Fruit fly (Drosophila melanogaster) whole organism, embryonic: ENCODE results near the gene Adh.
A peak's percentile ranks its signal among the peaks of the same experiment; 100 is the strongest.

ENCODE experiments used
- Bgb ChIP-seq: fragments of 200-800 bp; sonication (Bioruptor generic); IDR thresholded peaks from 2 replicates; pipeline ENCODE4 v1.3.6; 2022; ENCODE audit warnings: missing biosample characterization, missing genetic modification characterization; ENCODE audit not compliant: partially characterized antibody
- CG10654 ChIP-seq: fragments of 200-800 bp; sonication (Bioruptor generic); optimal IDR thresholded peaks from 2 replicates; lab custom pipeline; 2016; ENCODE audit warnings: missing biosample characterization, missing genetic modification characterization
- CG12942 ChIP-seq: fragments of 200-800 bp; sonication (Bioruptor generic); optimal IDR thresholded peaks from 3 replicates; lab custom pipeline; 2016; ENCODE audit warnings: missing biosample characterization, missing genetic modification characterization
- CG15011 ChIP-seq: fragments of 200-800 bp; sonication (Bioruptor generic); optimal IDR thresholded peaks from 3 replicates; lab custom pipeline; 2018; ENCODE audit warnings: missing biosample characterization, mild to moderate bottlenecking, missing genetic modification characterization
- CG32532 ChIP-seq: fragments of 200-800 bp; sonication (Bioruptor generic); IDR thresholded peaks from 2 replicates; pipeline ENCODE4 v1.3.6; 2022; ENCODE audit warnings: missing biosample characterization, missing genetic modification characterization
- Dad ChIP-seq: fragments of 200-800 bp; sonication (Bioruptor generic); optimal IDR thresholded peaks from 3 replicates; lab custom pipeline; 2016; ENCODE audit warnings: missing biosample characterization, missing genetic modification characterization
- Mad ChIP-seq: fragments of 200-800 bp; sonication (Bioruptor generic); optimal IDR thresholded peaks from 2 replicates; lab custom pipeline; 2016; ENCODE audit warnings: missing biosample characterization, missing genetic modification characterization
- Scr ChIP-seq: fragments of 200-800 bp; sonication (Bioruptor generic); IDR thresholded peaks from 2 replicates; pipeline ENCODE4 v1.3.6; 2022; ENCODE audit warnings: missing biosample characterization, missing genetic modification characterization; ENCODE audit not compliant: partially characterized antibody
- ato ChIP-seq: fragments of 200-800 bp; sonication (Bioruptor generic); IDR thresholded peaks from 2 replicates; pipeline ENCODE4 v1.3.6; 2022; ENCODE audit warnings: missing biosample characterization, missing genetic modification characterization; ENCODE audit not compliant: partially characterized antibody
- ewg ChIP-seq: fragments of 200-800 bp; sonication (Bioruptor generic); optimal IDR thresholded peaks from 3 replicates; lab custom pipeline; 2017; ENCODE audit warnings: mild to moderate bottlenecking, missing biosample characterization, missing genetic modification reagents, missing genetic modification characterization
- mirr ChIP-seq: fragments of 200-800 bp; sonication (Bioruptor generic); optimal IDR thresholded peaks from 3 replicates; lab custom pipeline; 2018; ENCODE audit warnings: missing biosample characterization, mild to moderate bottlenecking, missing genetic modification characterization
- pfk ChIP-seq: fragments of 200-800 bp; sonication (Bioruptor generic); optimal IDR thresholded peaks from 2 replicates; lab custom pipeline; 2018; ENCODE audit warnings: missing biosample characterization, mild to moderate bottlenecking, missing genetic modification characterization, moderate library complexity
- zen2 ChIP-seq: fragments of 200-800 bp; sonication (Bioruptor generic); IDR thresholded peaks from 3 replicates; pipeline ENCODE4 v1.3.6; 2022; ENCODE audit warnings: missing biosample characterization, missing genetic modification characterization; ENCODE audit not compliant: partially characterized antibody
- zfh2 ChIP-seq: fragments of 200-800 bp; sonication (Bioruptor generic); optimal IDR thresholded peaks from 2 replicates; lab custom pipeline; 2016; ENCODE audit warnings: missing biosample characterization, missing genetic modification characterization

DNA sequence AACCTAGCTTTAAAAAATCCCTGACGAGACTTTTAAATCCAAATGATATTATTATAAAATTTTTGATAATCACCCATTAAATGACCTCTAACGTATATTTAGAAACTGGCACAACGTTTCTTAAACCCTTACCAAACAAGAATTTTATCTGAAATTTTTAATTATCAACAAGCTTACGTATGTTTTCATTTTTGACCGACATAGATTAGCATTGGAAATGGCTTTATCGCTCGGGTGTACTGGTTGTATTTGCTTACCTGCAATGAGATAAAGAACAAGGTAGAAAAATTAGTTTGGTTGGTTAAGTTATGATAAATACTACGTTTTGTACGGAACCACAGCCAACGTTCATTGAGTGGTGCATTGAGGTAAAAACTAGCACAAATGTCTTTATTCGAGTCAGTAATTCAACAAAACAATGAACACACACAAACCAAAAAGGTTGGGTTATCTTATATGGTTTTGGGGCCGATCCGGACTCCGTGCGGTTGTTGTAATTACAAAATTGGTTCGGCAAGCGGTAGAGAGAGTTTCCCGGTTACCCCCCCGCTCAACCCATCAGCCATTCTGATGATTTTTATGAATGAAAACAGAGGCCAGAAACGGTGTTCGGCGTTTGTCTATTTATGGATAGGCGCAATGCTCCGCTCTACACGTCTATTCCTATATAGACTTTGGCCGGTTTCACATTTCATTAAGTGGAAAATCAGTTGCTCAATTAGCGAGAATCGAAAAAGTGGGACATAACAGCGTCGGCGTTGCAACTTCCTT, 40.9 kb downstream of the Adh start:
- TF ChIP-seq mirr (GFP tag; lab: Kevin White, UChicago) (peak; percentile 82), ewg (GFP tag; lab: Kevin White, UChicago) (no peak), Bgb (GFP tag; lab: Robert Waterston, UW) (no peak), zfh2 (GFP tag; lab: Kevin White, UChicago) (no peak), CG15011 (GFP tag; lab: Kevin White, UChicago) (no peak), pfk (GFP tag; lab: Kevin White, UChicago) (no peak), Scr (GFP tag; lab: Robert Waterston, UW) (no peak), ato (no peak), CG12942 (GFP tag; lab: Kevin White, UChicago) (no peak), Mad (GFP tag; lab: Kevin White, UChicago) (no peak), zen2 (GFP tag; lab: Robert Waterston, UW) (no peak), Dad (no peak), CG32532 (GFP tag; lab: Robert Waterston, UW) (no peak), CG10654 (GFP tag; lab: Kevin White, UChicago) (no peak)
